Worm (Caenorhabditis elegans) whole organism, midembryonic: ENCODE measurements around the gene lec-10.

Experiments
- T22C8.4 ChIP-seq: fragments of 200-800 bp; sonication (Bioruptor generic); IDR thresholded peaks from 2 replicates; pipeline ENCODE4 v1.3.6; 2022; ENCODE audit warnings: missing genetic modification characterization, missing compliant biosample characterization
- cog-1 ChIP-seq: sonication (generic microtip); optimal IDR thresholded peaks from 2 replicates; lab custom pipeline; 2016; ENCODE audit warnings: missing genetic modification characterization, missing compliant biosample characterization
- flt-1 ChIP-seq: fragments of 200-800 bp; sonication (Bioruptor generic); IDR thresholded peaks from 2 replicates; pipeline ENCODE4 v1.3.6; 2022; ENCODE audit warnings: missing genetic modification characterization, missing compliant biosample characterization
- klf-2 ChIP-seq: fragments of 200-800 bp; sonication (Bioruptor generic); conservative IDR thresholded peaks from 2 replicates; pipeline ENCODE4 v1.3.6; 2022; ENCODE audit warnings: missing genetic modification reagents, missing genetic modification characterization, missing compliant biosample characterization
- med-1 ChIP-seq: sonication (generic microtip); optimal IDR thresholded peaks from 2 replicates; lab custom pipeline; 2017; ENCODE audit warnings: missing genetic modification characterization, mild to moderate bottlenecking, missing compliant biosample characterization, antibody characterized with exemption, missing genetic modification reagents; ENCODE audit not compliant: insufficient read depth
- ref-1 ChIP-seq: fragments of 200-800 bp; sonication (Bioruptor generic); conservative IDR thresholded peaks from 2 replicates; pipeline ENCODE4 v1.3.6; 2022; ENCODE audit warnings: missing genetic modification reagents, missing genetic modification characterization, missing compliant biosample characterization
- tab-1 ChIP-seq: fragments of 200-800 bp; sonication (Bioruptor generic); IDR thresholded peaks from 2 replicates; pipeline ENCODE4 v1.3.6; 2022; ENCODE audit warnings: missing genetic modification characterization, missing compliant biosample characterization
- ztf-23 ChIP-seq: fragments of 200-800 bp; sonication (Bioruptor generic); IDR thresholded peaks from 2 replicates; pipeline ENCODE4 v1.3.6; 2022; ENCODE audit warnings: missing genetic modification reagents, missing genetic modification characterization, missing compliant biosample characterization
- ztf-29 ChIP-seq: fragments of 200-800 bp; sonication (Bioruptor generic); IDR thresholded peaks from 2 replicates; pipeline ENCODE4 v1.3.6; 2022; ENCODE audit warnings: missing genetic modification reagents, missing genetic modification characterization, missing compliant biosample characterization

lec-10 gene

DNA sequence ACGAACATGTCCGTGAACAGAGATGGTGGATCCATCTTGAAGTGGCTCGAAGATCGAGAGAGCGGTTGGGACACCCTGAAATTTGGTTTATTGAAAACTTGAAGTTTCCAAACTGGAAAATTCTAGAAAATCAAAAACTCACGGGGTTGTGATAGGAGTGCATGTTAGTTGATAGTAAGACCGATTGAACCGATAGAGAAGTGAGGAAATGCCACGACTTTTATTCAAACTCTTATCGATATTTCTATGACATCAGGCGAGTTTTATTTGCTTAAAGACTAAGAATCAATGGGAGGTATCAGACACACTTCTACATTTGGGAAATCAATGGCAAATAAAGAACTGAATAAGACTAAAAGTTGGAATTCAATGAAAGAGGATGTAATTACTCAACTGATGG, at the start of gene lec-10:
TSS of gene lec-10 (minus strand) at position 272 of the 400 bp plus-strand sequence.
- TF ChIP-seq cog-1: no peak
- no peak for TF ChIP-seq ztf-23 (GFP tag; lab: Robert Waterston, UW)
- no peak for TF ChIP-seq tab-1 (GFP tag; lab: Robert Waterston, UW)
- TF ChIP-seq T22C8.4 (GFP tag; lab: Robert Waterston, UW): 0 out of 2 replicates have a peak, but pooled peaks have one; percentile 12
- TF ChIP-seq ref-1 (GFP tag; lab: Robert Waterston, UW): no peak
- no peak for TF ChIP-seq flt-1 (GFP tag; lab: Robert Waterston, UW)
- no peak for TF ChIP-seq med-1 (GFP tag; lab: Kevin White, UChicago)

DNA sequence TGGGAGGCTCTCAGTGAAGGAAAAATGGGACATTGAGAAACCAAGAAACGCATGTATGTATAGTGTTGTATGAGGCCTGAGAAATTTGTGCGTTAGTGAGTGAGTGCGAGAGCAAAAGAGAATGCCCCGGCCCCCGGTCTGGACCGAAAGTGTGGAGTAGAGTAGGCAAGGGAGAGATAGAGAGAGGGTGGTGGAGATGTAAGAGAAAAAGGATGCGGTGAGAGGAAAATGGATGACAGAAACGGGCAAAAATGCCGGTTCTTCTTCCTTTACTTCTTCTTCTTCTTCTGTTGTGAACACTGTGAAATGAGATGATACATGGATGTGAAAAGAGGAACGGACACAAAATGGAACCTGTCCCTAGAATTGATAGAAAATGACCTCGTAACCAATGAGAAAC, 49.4 kb upstream of the lec-10 start:
- TF ChIP-seq ref-1 (GFP tag; lab: Robert Waterston, UW) (no peak), med-1 (GFP tag; lab: Kevin White, UChicago) (no peak), flt-1 (GFP tag; lab: Robert Waterston, UW) (0 out of 2 replicates have a peak, but pooled peaks have one; percentile 42), tab-1 (GFP tag; lab: Robert Waterston, UW) (no peak), T22C8.4 (GFP tag; lab: Robert Waterston, UW) (no peak)

DNA sequence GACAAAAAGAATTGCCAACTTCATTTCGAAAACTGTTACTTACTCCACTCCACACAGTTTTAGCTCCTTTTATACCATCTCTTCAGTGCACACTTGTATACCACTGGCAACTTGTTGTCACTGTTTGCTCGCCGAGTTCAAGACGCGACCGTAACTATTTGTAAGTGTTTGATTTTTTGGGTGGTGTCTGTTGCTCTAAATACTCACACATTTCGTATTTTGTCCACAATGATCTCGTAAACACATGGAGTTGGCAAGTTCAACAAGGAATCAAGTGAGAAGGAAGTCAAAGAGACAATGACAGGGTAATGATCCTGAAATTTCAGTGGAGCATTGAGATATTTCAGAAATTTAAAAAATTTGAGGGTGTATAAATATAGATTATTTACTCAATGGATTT, 44.1 kb upstream of the lec-10 start, which contains the start of gene hpo-26:
TSS of gene hpo-26 (minus strand) at position 31 of the 400 bp plus-strand sequence.
- TF ChIP-seq T22C8.4 (GFP tag; lab: Robert Waterston, UW): no peak
- no peak for TF ChIP-seq ztf-23 (GFP tag; lab: Robert Waterston, UW)
- no peak for TF ChIP-seq tab-1 (GFP tag; lab: Robert Waterston, UW)

DNA sequence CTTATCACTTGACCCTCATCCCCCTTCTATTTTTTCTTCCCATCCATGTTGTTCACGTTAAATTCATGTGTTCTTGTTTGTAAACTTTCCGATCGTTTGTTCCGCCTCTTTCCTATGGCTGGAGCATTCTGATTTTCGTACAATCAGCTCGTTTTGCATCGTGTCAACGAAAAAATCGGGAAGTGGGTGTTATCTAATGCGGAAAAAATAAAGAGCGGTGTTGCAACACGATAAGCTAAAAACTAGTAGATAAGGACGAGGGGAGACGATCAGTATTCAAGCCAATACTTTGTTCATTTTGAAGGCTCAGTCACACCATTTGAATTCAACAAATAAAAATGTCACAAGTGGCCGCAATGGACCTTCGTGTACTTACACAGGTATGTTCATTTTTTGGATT, 35.8 kb upstream of the lec-10 start, which contains the start of gene acs-1:
TSS of gene acs-1 (plus strand) at position 233 of the 400 bp plus-strand sequence.
- TF ChIP-seq tab-1 (GFP tag; lab: Robert Waterston, UW) (no peak), klf-2 (no peak), T22C8.4 (GFP tag; lab: Robert Waterston, UW) (no peak), flt-1 (GFP tag; lab: Robert Waterston, UW) (no peak), ztf-23 (GFP tag; lab: Robert Waterston, UW) (no peak), ztf-29 (GFP tag; lab: Robert Waterston, UW) (no peak), ref-1 (GFP tag; lab: Robert Waterston, UW) (no peak), cog-1 (no peak), med-1 (GFP tag; lab: Kevin White, UChicago) (no peak)

DNA sequence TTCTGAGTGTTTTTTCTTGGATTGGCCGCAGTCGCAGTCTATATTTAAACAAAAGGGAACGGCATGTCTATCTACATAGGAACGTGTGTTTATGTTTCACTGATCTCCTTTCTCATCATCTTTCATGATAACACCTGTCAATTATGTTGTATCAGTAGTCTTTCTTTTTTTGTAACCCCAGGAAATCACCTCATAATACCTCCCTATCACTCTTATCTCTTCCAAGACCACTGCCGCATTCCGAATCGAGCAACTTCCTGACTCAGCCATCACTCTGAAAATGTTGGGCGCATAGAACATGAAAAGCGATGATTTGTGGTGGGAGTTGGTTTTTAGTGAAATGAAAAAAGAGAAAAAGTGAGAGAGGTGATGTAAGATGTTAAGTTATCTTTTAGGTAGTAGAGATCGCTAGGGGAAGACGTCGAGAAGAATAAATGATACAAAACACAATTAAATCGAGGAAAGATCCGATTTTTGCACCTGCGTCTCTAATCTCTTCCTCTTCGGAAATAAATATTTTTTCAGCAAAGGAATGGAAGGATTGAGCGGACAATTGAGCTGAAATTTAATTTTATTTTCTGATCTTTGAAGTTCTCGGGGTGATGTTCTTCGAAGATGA, 34.1 kb upstream of the lec-10 start:
- no peak for TF ChIP-seq ztf-23 (GFP tag; lab: Robert Waterston, UW)
- TF ChIP-seq cog-1: no peak
- TF ChIP-seq flt-1 (GFP tag; lab: Robert Waterston, UW): no peak
- TF ChIP-seq ref-1 (GFP tag; lab: Robert Waterston, UW): no peak
- no peak for TF ChIP-seq klf-2
- TF ChIP-seq tab-1 (GFP tag; lab: Robert Waterston, UW): no peak
- TF ChIP-seq med-1 (GFP tag; lab: Kevin White, UChicago): no peak
- TF ChIP-seq ztf-29 (GFP tag; lab: Robert Waterston, UW): no peak
- no peak for TF ChIP-seq T22C8.4 (GFP tag; lab: Robert Waterston, UW)

DNA sequence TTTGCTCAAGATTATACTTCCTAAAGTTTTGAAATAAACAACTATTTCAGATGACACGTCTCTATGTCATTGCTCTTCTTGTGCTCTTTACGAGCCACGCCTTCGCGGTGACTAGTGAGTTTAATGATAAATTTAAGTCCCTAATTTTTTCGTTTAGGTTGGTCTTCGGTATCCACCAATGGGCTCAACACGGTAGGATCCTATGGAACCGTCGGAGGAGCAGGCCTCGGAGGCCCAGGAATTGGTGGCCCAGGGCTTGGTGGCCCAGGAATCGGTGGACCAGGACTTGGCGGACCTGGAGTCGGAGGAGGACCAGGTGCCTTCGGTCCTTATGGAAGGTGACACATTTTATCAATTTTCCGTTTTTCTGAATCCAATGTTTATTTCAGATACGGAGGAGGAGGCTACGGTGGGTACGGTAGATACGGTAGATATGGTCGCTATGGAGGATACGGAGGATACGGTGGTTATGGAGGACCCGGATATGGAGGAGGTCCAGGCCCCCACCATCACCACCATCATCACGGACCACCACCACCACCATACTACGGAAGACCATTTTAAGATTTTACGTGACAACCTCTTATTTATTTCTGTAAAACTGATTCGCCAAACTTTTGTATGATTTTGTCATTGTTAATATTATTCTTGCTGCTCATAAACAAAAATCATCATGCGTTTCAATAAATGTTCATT, 31.6 kb upstream of the lec-10 start, which contains the start of the genes F46E10.2 and F46E10.18:
TSS of gene F46E10.2 (plus strand) at position 51 of the 696 bp plus-strand sequence.
TSS of gene F46E10.18 (plus strand) at position 646 of the 696 bp plus-strand sequence.
- TF ChIP-seq med-1 (GFP tag; lab: Kevin White, UChicago): no peak
- no peak for TF ChIP-seq ref-1 (GFP tag; lab: Robert Waterston, UW)
- no peak for TF ChIP-seq flt-1 (GFP tag; lab: Robert Waterston, UW)
- no peak for TF ChIP-seq ztf-29 (GFP tag; lab: Robert Waterston, UW)
- TF ChIP-seq ztf-23 (GFP tag; lab: Robert Waterston, UW): no peak
- TF ChIP-seq T22C8.4 (GFP tag; lab: Robert Waterston, UW): no peak
- TF ChIP-seq tab-1 (GFP tag; lab: Robert Waterston, UW): no peak
- TF ChIP-seq cog-1: no peak

DNA sequence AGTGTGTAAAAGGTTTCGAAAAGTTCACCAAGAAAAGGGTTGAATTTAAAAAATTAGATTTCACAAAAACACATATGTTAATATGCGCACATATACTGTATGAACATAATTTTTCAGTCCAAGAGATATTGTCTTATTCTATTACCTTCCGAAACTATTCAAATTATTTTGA, 29.2 kb upstream of the lec-10 start, which contains the start of gene F46E10.3:
TSS of gene F46E10.3 (plus strand) at position 73 of the 172 bp plus-strand sequence.
- TF ChIP-seq T22C8.4 (GFP tag; lab: Robert Waterston, UW): no peak
- TF ChIP-seq flt-1 (GFP tag; lab: Robert Waterston, UW): no peak
- no peak for TF ChIP-seq tab-1 (GFP tag; lab: Robert Waterston, UW)
- TF ChIP-seq cog-1: no peak
- no peak for TF ChIP-seq klf-2
- no peak for TF ChIP-seq ref-1 (GFP tag; lab: Robert Waterston, UW)
- no peak for TF ChIP-seq ztf-29 (GFP tag; lab: Robert Waterston, UW)
- TF ChIP-seq ztf-23 (GFP tag; lab: Robert Waterston, UW): no peak
- TF ChIP-seq med-1 (GFP tag; lab: Kevin White, UChicago): no peak

DNA sequence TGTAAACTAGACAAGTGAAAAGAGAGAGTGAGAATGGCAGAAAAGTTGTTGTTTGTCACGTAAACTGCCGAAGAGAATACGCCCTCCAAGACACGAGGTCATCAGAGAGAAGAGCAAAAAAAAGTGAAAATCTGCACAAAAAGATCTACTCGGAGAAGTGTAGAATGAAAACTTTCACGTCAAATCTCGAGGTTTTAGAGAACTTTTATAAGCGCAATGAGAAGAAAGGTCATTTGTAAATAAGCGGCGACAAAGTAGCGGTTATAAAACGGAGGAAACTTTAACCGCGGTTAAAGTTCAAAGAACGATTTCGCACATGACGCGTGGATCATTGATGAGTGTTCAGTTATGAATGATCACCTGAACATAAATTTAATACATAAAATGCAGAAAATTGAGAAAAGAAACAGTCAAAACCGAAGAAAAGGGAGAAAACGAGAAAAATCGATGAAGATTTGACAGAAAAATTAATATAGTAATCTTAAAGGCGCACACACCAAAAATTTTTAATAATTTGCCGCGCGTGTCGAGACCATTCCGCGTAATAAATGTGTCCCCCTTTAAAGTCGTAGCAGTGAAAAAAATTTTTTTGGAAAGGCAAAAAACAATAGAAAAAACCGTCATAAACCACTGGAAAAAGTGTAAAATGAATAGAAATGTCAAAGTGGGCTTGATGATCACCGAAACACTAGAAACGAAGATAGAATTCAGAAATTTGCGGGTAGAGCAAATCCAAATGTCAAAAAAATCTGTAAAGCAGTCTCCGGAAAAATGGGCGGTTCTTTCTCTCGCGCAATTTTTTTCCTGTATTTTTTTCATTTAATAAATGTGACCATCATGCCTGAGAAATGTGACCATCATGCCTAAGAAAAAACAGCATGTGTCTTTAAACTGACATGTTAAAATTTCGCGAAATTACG, 28.6 kb upstream of the lec-10 start:
- no peak for TF ChIP-seq klf-2
- no peak for TF ChIP-seq med-1 (GFP tag; lab: Kevin White, UChicago)
- no peak for TF ChIP-seq ref-1 (GFP tag; lab: Robert Waterston, UW)
- TF ChIP-seq ztf-23 (GFP tag; lab: Robert Waterston, UW): no peak
- TF ChIP-seq cog-1: no peak
- TF ChIP-seq ztf-29 (GFP tag; lab: Robert Waterston, UW): no peak
- no peak for TF ChIP-seq flt-1 (GFP tag; lab: Robert Waterston, UW)
- no peak for TF ChIP-seq tab-1 (GFP tag; lab: Robert Waterston, UW)
- no peak for TF ChIP-seq T22C8.4 (GFP tag; lab: Robert Waterston, UW)
